Fruit fly (Drosophila melanogaster): ENCODE results near the gene Mer.

Gene Mer

dm6 chrX:19692951-19693698, at the start of gene Mer:
Mer (minus strand) TSS chrX:19693500.
- TF ChIP-seq CG8478 (optimal IDR thresholded peaks at IDR 0.05) (no peak), CTCF (optimal IDR thresholded peaks at IDR 0.05) (no peak)

dm6 chrX:19737872-19738271, 44.6 kb upstream of the Mer start:
- no peak for TF ChIP-seq CTCF (optimal IDR thresholded peaks at IDR 0.05)
- no peak for TF ChIP-seq CG8478 (optimal IDR thresholded peaks at IDR 0.05)

dm6 chrX:19735270-19735669, 42.0 kb upstream of the Mer start, which contains the start of gene CG14234:
CG14234 (plus strand) TSS chrX:19735570.
- TF ChIP-seq CG8478 (optimal IDR thresholded peaks at IDR 0.05) (no peak), CTCF (optimal IDR thresholded peaks at IDR 0.05) (no peak)

dm6 chrX:19730844-19731243, 37.5 kb upstream of the Mer start, which contains the start of gene AP-1-2beta:
AP-1-2beta (plus strand) TSS chrX:19731004.
- no peak for TF ChIP-seq CTCF (optimal IDR thresholded peaks at IDR 0.05)
- TF ChIP-seq CG8478 (optimal IDR thresholded peaks at IDR 0.05), result no peak

dm6 chrX:19717988-19718973, 25.0 kb upstream of the Mer start, which contains the start of gene CG12531:
CG12531 (plus strand) TSS chrX:19718923.
- TF ChIP-seq CG8478 (optimal IDR thresholded peaks at IDR 0.05) (no peak), CTCF (optimal IDR thresholded peaks at IDR 0.05) (peak; percentile 62 to 76)

dm6 chrX:19717041-19717440, 23.7 kb upstream of the Mer start:
- TF ChIP-seq CG8478 (optimal IDR thresholded peaks at IDR 0.05) (no peak), CTCF (optimal IDR thresholded peaks at IDR 0.05) (no peak)

dm6 chrX:19716325-19716917, 23.1 kb upstream of the Mer start:
- TF ChIP-seq CG8478 (optimal IDR thresholded peaks at IDR 0.05), result no peak
- no peak for TF ChIP-seq CTCF (optimal IDR thresholded peaks at IDR 0.05)

dm6 chrX:19714816-19715215, 21.5 kb upstream of the Mer start:
- no peak for TF ChIP-seq CG8478 (optimal IDR thresholded peaks at IDR 0.05)
- TF ChIP-seq CTCF (optimal IDR thresholded peaks at IDR 0.05), result no peak

- TF ChIP-seq CTCF (optimal IDR thresholded peaks at IDR 0.05), result no peak
- no peak for TF ChIP-seq CG8478 (optimal IDR thresholded peaks at IDR 0.05)
Measured at dm6 chrX:19712898-19713627, 19.8 kb upstream of the Mer start, which contains the start of gene meso18E. meso18E (minus strand) TSS chrX:19713045.

- TF ChIP-seq CG8478 (optimal IDR thresholded peaks at IDR 0.05) (no peak), CTCF (optimal IDR thresholded peaks at IDR 0.05) (no peak)
Measured at dm6 chrX:19711936-19712335, 18.6 kb upstream of the Mer start.

- TF ChIP-seq CTCF (optimal IDR thresholded peaks at IDR 0.05) (no peak), CG8478 (optimal IDR thresholded peaks at IDR 0.05) (no peak)
Measured at dm6 chrX:19704083-19704482, 10.8 kb upstream of the Mer start, which contains the start of the genes CG14230 and CG14232. CG14230 (plus strand) TSS chrX:19704176. CG14232 (minus strand) TSS chrX:19704259.

dm6 chrX:19701611-19702010, 8.3 kb upstream of the Mer start, which contains the start of gene Tcs4:
Tcs4 (minus strand) TSS chrX:19701755.
- TF ChIP-seq CG8478 (optimal IDR thresholded peaks at IDR 0.05) (no peak), CTCF (optimal IDR thresholded peaks at IDR 0.05) (no peak)

dm6 chrX:19697255-19697877, 4.1 kb upstream of the Mer start:
- TF ChIP-seq CG8478 (optimal IDR thresholded peaks at IDR 0.05), result no peak
- no peak for TF ChIP-seq CTCF (optimal IDR thresholded peaks at IDR 0.05)

- TF ChIP-seq CG8478 (optimal IDR thresholded peaks at IDR 0.05) (no peak), CTCF (optimal IDR thresholded peaks at IDR 0.05) (peak in 1 of 2 experiments; percentile 12)
Measured at dm6 chrX:19696845-19697244, 3.5 kb upstream of the Mer start, which contains the start of gene Cdc42. Cdc42 (plus strand) TSS chrX:19697091.

All from S2 (cell line).